Fruit fly (Drosophila melanogaster) whole organism, pupa: Measurements from ENCODE around the gene ldbr.

Source experiments
- CG10348 ChIP-seq: fragments of 200-800 bp; sonication (Bioruptor generic); IDR thresholded peaks from 2 replicates; pipeline ENCODE4 v1.3.6; 2022; ENCODE audit warnings: missing biosample characterization, missing genetic modification characterization
- CG12605 ChIP-seq: fragments of 200-800 bp; sonication (Bioruptor generic); IDR thresholded peaks from 2 replicates; pipeline ENCODE4 v1.3.6; 2022; ENCODE audit warnings: missing biosample characterization, missing genetic modification characterization
- CG13204 ChIP-seq: fragments of 200-800 bp; sonication (Bioruptor generic); optimal IDR thresholded peaks from 2 replicates; lab custom pipeline; 2018; ENCODE audit warnings: missing biosample characterization, mild to moderate bottlenecking, missing genetic modification characterization, moderate library complexity
- CG4496 ChIP-seq: fragments of 200-800 bp; sonication (Bioruptor generic); IDR thresholded peaks from 3 replicates; pipeline ENCODE4 v1.3.6; 2022; ENCODE audit warnings: missing biosample characterization, missing genetic modification characterization
- CG8159 ChIP-seq: fragments of 200-800 bp; sonication (Bioruptor generic); optimal IDR thresholded peaks from 3 replicates; lab custom pipeline; 2018; ENCODE audit warnings: missing biosample characterization, mild to moderate bottlenecking, missing genetic modification characterization, moderate library complexity
- CG8301 ChIP-seq: fragments of 200-800 bp; sonication (Bioruptor generic); optimal IDR thresholded peaks from 2 replicates; lab custom pipeline; 2018; ENCODE audit warnings: missing biosample characterization, mild to moderate bottlenecking, missing genetic modification characterization
- CG9948 ChIP-seq: fragments of 200-800 bp; sonication (Bioruptor generic); optimal IDR thresholded peaks from 2 replicates; lab custom pipeline; 2018; ENCODE audit warnings: missing biosample characterization, mild to moderate bottlenecking, missing genetic modification characterization, moderate library complexity
- D1 ChIP-seq: fragments of 200-800 bp; sonication (Bioruptor generic); optimal IDR thresholded peaks from 2 replicates; lab custom pipeline; 2018; ENCODE audit warnings: missing biosample characterization, mild to moderate bottlenecking, missing genetic modification characterization, moderate library complexity
- EcR ChIP-seq: fragments of 200-800 bp; sonication (Bioruptor generic); optimal IDR thresholded peaks from 3 replicates; lab custom pipeline; 2019; ENCODE audit warnings: missing biosample characterization, missing genetic modification characterization, mild to moderate bottlenecking, moderate library complexity, missing genetic modification reagents
- Ets98B ChIP-seq: fragments of 200-800 bp; sonication (Bioruptor generic); IDR thresholded peaks from 2 replicates; pipeline ENCODE4 v1.3.6; 2022; ENCODE audit warnings: missing biosample characterization, missing genetic modification characterization
- Pif1A ChIP-seq: fragments of 200-800 bp; sonication (Bioruptor generic); optimal IDR thresholded peaks from 3 replicates; lab custom pipeline; 2016; ENCODE audit warnings: missing biosample characterization, missing genetic modification characterization
- Pif1B ChIP-seq: fragments of 200-800 bp; sonication (Bioruptor generic); optimal IDR thresholded peaks from 3 replicates; lab custom pipeline; 2016; ENCODE audit warnings: missing biosample characterization, missing genetic modification characterization
- fd96Ca ChIP-seq: fragments of 200-800 bp; sonication (Bioruptor generic); IDR thresholded peaks from 3 replicates; pipeline ENCODE4 v1.3.6; 2022; ENCODE audit warnings: missing biosample characterization, missing genetic modification characterization
- gl ChIP-seq: fragments of 200-800 bp; sonication (Bioruptor generic); optimal IDR thresholded peaks from 2 replicates; lab custom pipeline; 2018; ENCODE audit warnings: missing biosample characterization, mild to moderate bottlenecking, missing genetic modification characterization

ldbr gene

DNA sequence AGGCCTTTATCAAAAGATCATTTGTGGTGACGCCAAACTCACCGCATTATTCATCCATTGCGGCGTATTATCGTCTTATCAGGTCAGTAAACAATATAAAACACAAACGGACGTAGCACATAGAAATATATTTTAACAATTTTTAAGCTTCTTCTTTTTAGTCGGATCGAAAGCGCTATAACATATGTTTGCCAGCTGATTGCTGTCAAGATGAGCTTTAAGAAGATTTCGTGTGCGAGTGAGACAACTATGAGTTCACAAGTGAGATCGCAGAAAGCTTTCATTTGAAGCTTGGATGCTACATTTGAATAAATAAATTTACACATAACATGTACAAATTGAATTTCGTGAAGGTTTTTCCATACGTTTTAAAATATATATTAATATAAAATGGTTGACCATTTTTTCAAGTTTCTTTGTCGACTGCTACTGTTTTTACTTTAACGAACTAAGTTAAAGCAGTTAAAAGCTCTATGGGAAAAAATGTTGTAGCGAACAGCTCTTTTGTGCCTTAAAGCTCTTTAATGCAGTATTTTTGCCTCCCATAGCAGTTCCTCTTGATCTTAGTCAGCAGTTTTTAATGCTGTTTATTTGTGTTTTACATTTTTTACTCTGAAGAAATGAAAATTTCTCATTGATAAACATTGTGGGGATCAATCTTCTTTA, 37.2 kb downstream of the ldbr start, which contains the start of gene CG42445:
Gene CG42445 (minus strand): TSS at position 186 of the 666 bp plus-strand sequence.
- TF ChIP-seq Pif1A (GFP tag; lab: Kevin White, UChicago) (no peak), fd96Ca (GFP tag; lab: Robert Waterston, UW) (no peak), CG4496 (GFP tag; lab: Robert Waterston, UW) (no peak), CG12605 (GFP tag; lab: Robert Waterston, UW) (no peak), CG8159 (tag; lab: Kevin White, UChicago) (no peak), gl (tag; lab: Kevin White, UChicago) (no peak), Ets98B (GFP tag; lab: Robert Waterston, UW) (no peak), EcR (GFP tag; lab: Kevin White, UChicago) (no peak), CG13204 (no peak), CG8301 (tag; lab: Kevin White, UChicago) (no peak), Pif1B (GFP tag; lab: Kevin White, UChicago) (no peak)

dm6 chr3L:8159724-8160422, 38.2 kb downstream of the ldbr start, which contains the start of gene CG43886:
CG43886 (minus strand) TSS chr3L:8159774.
- TF ChIP-seq CG10348 = no peak
- peak; percentile 14 for TF ChIP-seq D1 (tag; lab: Kevin White, UChicago)

DNA sequence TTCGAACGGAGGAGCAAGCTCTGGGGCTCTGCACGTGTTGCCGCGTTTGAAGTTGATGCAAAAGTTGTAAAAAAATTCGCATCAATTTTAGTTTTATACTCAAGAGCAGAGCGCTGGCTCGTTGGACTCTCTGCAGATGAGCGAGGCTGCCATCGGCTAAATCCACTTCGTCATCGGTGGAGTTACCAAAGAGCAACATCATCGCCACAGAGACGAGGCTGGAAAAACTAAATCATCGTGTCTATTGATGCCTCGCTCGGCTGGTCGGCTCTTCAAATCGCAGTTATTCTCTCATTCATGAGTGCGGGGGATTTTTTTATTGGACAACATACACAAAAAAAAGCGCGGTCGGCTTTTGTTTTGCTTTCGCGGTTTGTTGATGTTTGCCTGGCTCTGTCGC, 43.8 kb downstream of the ldbr start, which contains the start of gene CG13675:
Gene CG13675 (minus strand): TSS at position 83 of the 400 bp plus-strand sequence.
- TF ChIP-seq CG4496 (GFP tag; lab: Robert Waterston, UW) (peak; percentile 44; the same call in 1 of the 3 replicates), CG13204 (no peak), CG9948 (tag; lab: Kevin White, UChicago) (no peak)
- TF ChIP-seq, all 21 proteins: peak for 1
